Fruit fly (Drosophila melanogaster) whole organism, adult: Measurements from ENCODE around the gene CG2747.

Experiments
- CG12768 ChIP-seq: fragments of 200-800 bp; sonication (Bioruptor generic); optimal IDR thresholded peaks from 2 replicates; lab custom pipeline; 2017; ENCODE audit warnings: missing biosample characterization, missing genetic modification characterization, mild to moderate bottlenecking, moderate library complexity, missing genetic modification reagents
- CG33017 ChIP-seq: fragments of 200-800 bp; sonication (Bioruptor generic); optimal IDR thresholded peaks from 2 replicates; lab custom pipeline; 2018; ENCODE audit warnings: missing biosample characterization, mild to moderate bottlenecking, missing genetic modification characterization, moderate library complexity
- ovo ChIP-seq: fragments of 200-800 bp; sonication (Bioruptor generic); optimal IDR thresholded peaks from 2 replicates; lab custom pipeline; 2016; ENCODE audit warnings: missing biosample characterization, missing genetic modification characterization
- toe ChIP-seq: fragments of 200-800 bp; sonication (Bioruptor generic); optimal IDR thresholded peaks from 2 replicates; lab custom pipeline; 2016; ENCODE audit warnings: missing biosample characterization, missing genetic modification characterization

dm6 chr3R:7990799-7991423, 39.7 kb downstream of the CG2747 start:
- TF ChIP-seq toe (GFP tag; lab: Kevin White, UChicago) (no peak), ovo (GFP tag; lab: Kevin White, UChicago) (no peak), CG33017 (no peak), CG12768 (GFP tag; lab: Kevin White, UChicago) (no peak)
